Fruit fly (Drosophila melanogaster): ENCODE data around the gene hry.

- no peak for TF ChIP-seq psq (optimal IDR thresholded peaks at IDR 0.05)
- no peak for TF ChIP-seq Sin3A (optimal IDR thresholded peaks at IDR 0.05)
Measured at dm6 chr3L:8680353-8680752, 4.8 kb downstream of the hry start.
